Worm (Caenorhabditis elegans) whole organism, L1 larva: ENCODE results near the gene F11D5.7.

Experiments
- aly-2 ChIP-seq: fragments of 150-350 bp; optimal IDR thresholded peaks from 2 replicates; lab custom pipeline; 2014; ENCODE audit warnings: missing biosample characterization, missing genetic modification characterization
- fkh-10 ChIP-seq: sonication (generic microtip); optimal IDR thresholded peaks from 2 replicates; lab custom pipeline; 2017; ENCODE audit warnings: missing biosample characterization, missing genetic modification reagents, missing genetic modification characterization
- irx-1 ChIP-seq: sonication (generic microtip); optimal IDR thresholded peaks from 2 replicates; lab custom pipeline; 2016; ENCODE audit warnings: missing genetic modification characterization, missing compliant biosample characterization
- jun-1 ChIP-seq: fragments of 150-350 bp; optimal IDR thresholded peaks from 2 replicates; lab custom pipeline; 2014; ENCODE audit warnings: missing biosample characterization, missing genetic modification reagents, missing genetic modification characterization
- lir-3 ChIP-seq: sonication (generic microtip); optimal IDR thresholded peaks from 2 replicates; lab custom pipeline; 2016; ENCODE audit warnings: mild to moderate bottlenecking, missing genetic modification characterization, moderate library complexity, missing compliant biosample characterization; ENCODE audit not compliant: poor library complexity
- pqm-1 ChIP-seq: sonication (generic microtip); optimal IDR thresholded peaks from 3 replicates; lab custom pipeline; 2017; ENCODE audit warnings: missing biosample characterization, missing genetic modification characterization
- tlp-1 ChIP-seq: fragments of 150-350 bp; optimal IDR thresholded peaks from 2 replicates; lab custom pipeline; 2014; ENCODE audit warnings: missing biosample characterization, missing genetic modification characterization
- unc-62 ChIP-seq: fragments of 150-350 bp; optimal IDR thresholded peaks from 2 replicates; lab custom pipeline; 2014; ENCODE audit warnings: missing biosample characterization, missing genetic modification reagents, missing genetic modification characterization
- ztf-11 ChIP-seq, 2 experiments: sonication (generic microtip); optimal IDR thresholded peaks; 2 replicates each; lab custom pipeline; 2016 to 2017; ENCODE audit warnings: missing genetic modification characterization in 2 of 2, missing biosample characterization in 1 of 2, missing compliant biosample characterization in 1 of 2

ce11 chrX:3304068-3304467 lies at the start of gene F11D5.7:
- TF ChIP-seq aly-2 (tag; lab: Kevin White, UChicago) (no peak), pqm-1 (tag; lab: Kevin White, UChicago) (no peak), fkh-10 (GFP tag; lab: Kevin White, UChicago) (no peak), tlp-1 (no peak), ztf-11 (tag; optimal IDR thresholded peaks at IDR 0.05; lab: Kevin White, UChicago) (no peak), unc-62 (GFP tag; lab: Kevin White, UChicago) (no peak), jun-1 (tag; lab: Kevin White, UChicago) (no peak), irx-1 (tag; lab: Kevin White, UChicago) (no peak), lir-3 (tag; lab: Kevin White, UChicago) (no peak)
